Fruit fly (Drosophila melanogaster): ENCODE results near the gene vanin-like.

Gene vanin-like

DNA sequence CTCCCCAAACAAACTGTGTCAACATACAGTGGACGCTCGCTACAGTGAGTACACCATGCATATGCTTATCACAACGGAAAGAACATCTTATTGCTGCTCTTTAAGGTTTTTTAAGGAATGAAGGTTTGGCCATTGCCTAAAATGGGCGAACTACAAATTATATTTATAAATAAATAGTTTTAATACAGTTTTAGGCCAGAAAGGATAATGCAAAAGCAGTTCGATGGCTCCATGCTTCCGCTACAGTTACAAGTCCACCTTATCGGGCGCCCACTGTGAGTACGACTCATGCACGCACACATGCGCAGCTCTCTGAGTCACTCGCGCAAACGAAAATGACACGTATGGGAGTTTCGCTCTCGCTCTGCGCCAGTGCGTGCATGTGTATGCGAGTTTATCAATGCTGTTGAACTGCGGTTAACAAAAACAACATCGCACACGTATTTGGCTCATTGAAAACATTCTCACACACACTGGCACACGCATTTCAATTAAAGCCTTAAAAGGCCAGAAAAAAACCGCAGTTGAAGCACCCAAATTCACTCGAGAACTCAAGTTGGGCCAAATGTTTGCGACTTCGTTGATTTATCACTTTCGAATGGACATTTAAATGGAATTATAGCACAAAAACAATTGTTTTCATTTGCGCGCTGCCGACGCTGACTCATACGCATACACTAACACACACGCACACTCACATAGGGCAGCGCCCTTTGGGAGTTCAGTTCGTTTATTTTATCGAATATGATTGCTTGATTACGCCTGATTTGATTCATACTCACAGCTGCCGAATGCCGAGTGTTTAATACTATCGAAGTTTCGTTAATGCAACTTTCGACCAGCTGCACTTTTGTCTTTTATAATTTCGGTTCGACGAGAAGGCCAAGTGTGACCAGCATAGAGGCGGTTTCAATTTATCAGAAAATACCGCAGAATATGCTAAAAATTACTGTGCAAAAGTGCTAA is 22.1 kb upstream of the vanin-like start, which contains the start of gene sqh (continued):
- TF ChIP-seq crol (GFP tag; IDR thresholded peaks at IDR 0.05) (0 out of 2 replicates have a peak, but pooled peaks have one; percentile 17), eve (GFP tag; optimal IDR thresholded peaks at IDR 0.05) (no peak), ap (GFP tag; IDR thresholded peaks at IDR 0.05) (peak; percentile 78), lab (GFP tag; optimal IDR thresholded peaks at IDR 0.05) (peak; percentile 91), CG10209 (GFP tag; optimal IDR thresholded peaks at IDR 0.05) (peak; percentile 86), Ets97D (GFP tag; optimal IDR thresholded peaks at IDR 0.05) (no peak), Sry-β (GFP tag; optimal IDR thresholded peaks at IDR 0.05) (peak; percentile 28), CG16813 (GFP tag; IDR thresholded peaks at IDR 0.05; ENCODE audit: partially characterized antibody) (no peak), Dfd (GFP tag; optimal IDR thresholded peaks at IDR 0.05) (no peak), zfh1 (GFP tag; IDR thresholded peaks at IDR 0.05) (peak; percentile 89), CG18619 (GFP tag; optimal IDR thresholded peaks at IDR 0.05) (peak; percentile 93), CG14050 (GFP tag; IDR thresholded peaks at IDR 0.05) (peak; percentile 89), Lpt (GFP tag; optimal IDR thresholded peaks at IDR 0.05) (no peak), CG8388 (GFP tag; optimal IDR thresholded peaks at IDR 0.05) (peak; percentile 81), CG16779 (GFP tag; IDR thresholded peaks at IDR 0.05) (peak; percentile 60; the same call in 1 of the 2 replicates), CG10979 (tag; optimal IDR thresholded peaks at IDR 0.05) (peak; percentile 78), amos (GFP tag; IDR thresholded peaks at IDR 0.05; ENCODE audit: partially characterized antibody) (peak; percentile 8; the same call in 1 of the 2 replicates), nom (GFP tag; optimal IDR thresholded peaks at IDR 0.05) (peak; percentile 70), sim (GFP tag; IDR thresholded peaks at IDR 0.05) (0 out of 2 replicates have a peak, but pooled peaks have one; percentile 37), Stat92E (GFP tag; optimal IDR thresholded peaks at IDR 0.05) (peak in 1 of 3 experiments; percentile 95), CG15269 (tag; optimal IDR thresholded peaks at IDR 0.05) (peak; percentile 93), Adf1 (GFP tag; IDR thresholded peaks at IDR 0.05) (peak; percentile 64), CG12155 (GFP tag; optimal IDR thresholded peaks at IDR 0.05) (peak; percentile 59), Lim3 (GFP tag; IDR thresholded peaks at IDR 0.05) (peak; percentile 84), YL-1 (GFP tag; optimal IDR thresholded peaks at IDR 0.05) (peak; percentile 54), hb (GFP tag; IDR thresholded peaks at IDR 0.05; ENCODE audit: partially characterized antibody) (no peak), CG12391 (tag; optimal IDR thresholded peaks at IDR 0.05) (peak; percentile 90), psq (GFP tag; optimal IDR thresholded peaks at IDR 0.05) (peak; percentile 50), Camta (GFP tag; optimal IDR thresholded peaks at IDR 0.05) (peak; percentile 20), unc-4 (GFP tag; IDR thresholded peaks at IDR 0.05; ENCODE audit: partially characterized antibody) (no peak), insv (GFP tag; optimal IDR thresholded peaks at IDR 0.05) (peak in 1 of 2 experiments; percentile 58), CG9817 (tag; optimal IDR thresholded peaks at IDR 0.05) (peak; percentile 90), pros (GFP tag; optimal IDR thresholded peaks at IDR 0.05) (peak; percentile 40), stwl (tag; optimal IDR thresholded peaks at IDR 0.05) (no peak), br (optimal IDR thresholded peaks at IDR 0.05) (no peak), CG1832 (GFP tag; optimal IDR thresholded peaks at IDR 0.05) (no peak), Nf-YA (GFP tag; IDR thresholded peaks at IDR 0.05) (peak; percentile 79), tap (tag; optimal IDR thresholded peaks at IDR 0.05) (peak; percentile 77), sob (GFP tag; IDR thresholded peaks at IDR 0.05) (peak; percentile 91), sna (GFP tag; IDR thresholded peaks at IDR 0.05; ENCODE audit: partially characterized antibody) (no peak), Atf3 (GFP tag; optimal IDR thresholded peaks at IDR 0.05) (peak; percentile 44), CG18011 (GFP tag; optimal IDR thresholded peaks at IDR 0.05) (peak; percentile 73), Tbp (GFP tag; optimal IDR thresholded peaks at IDR 0.05) (no peak), CG32772 (GFP tag; IDR thresholded peaks at IDR 0.05) (peak; percentile 87), Sox102F (GFP tag; optimal IDR thresholded peaks at IDR 0.05) (peak; percentile 86), Mrtf (GFP tag; IDR thresholded peaks at IDR 0.05) (peak; percentile 86), lola (GFP tag; optimal IDR thresholded peaks at IDR 0.05) (peak in 1 of 3 experiments; percentile 84)
